Worm (Caenorhabditis elegans) whole organism, L1 larva: ENCODE data around the gene M02G9.4.

Experiments used
- C04F5.9 ChIP-seq: sonication (generic microtip); optimal IDR thresholded peaks from 2 replicates; lab custom pipeline; 2016; ENCODE audit warnings: missing genetic modification characterization, missing compliant biosample characterization
- alr-1 ChIP-seq: fragments of 200-800 bp; sonication (Bioruptor generic); optimal IDR thresholded peaks from 2 replicates; lab custom pipeline; 2018; ENCODE audit warnings: borderline replicate concordance, mild to moderate bottlenecking, missing genetic modification characterization, missing compliant biosample characterization
- ama-1 ChIP-seq: fragments of 150-350 bp; optimal IDR thresholded peaks from 2 replicates; lab custom pipeline; 2014
- ceh-82 ChIP-seq, 3 experiments: fragments of 150-350 bp in 1 of 3; sonication (generic microtip) in 2 of 3; optimal IDR thresholded peaks; 2 replicates each; lab custom pipeline; 2014 to 2017; ENCODE audit warnings: missing biosample characterization in 3 of 3, missing genetic modification characterization in 3 of 3
- ceh-88 ChIP-seq: fragments of 200-800 bp; sonication (Bioruptor generic); IDR thresholded peaks from 2 replicates; pipeline ENCODE4 v1.3.6; 2022; ENCODE audit warnings: missing genetic modification characterization, missing compliant biosample characterization
- dsc-1 ChIP-seq: sonication (generic microtip); optimal IDR thresholded peaks from 2 replicates; lab custom pipeline; 2016; ENCODE audit warnings: mild to moderate bottlenecking, missing genetic modification characterization, missing compliant biosample characterization
- efl-1 ChIP-seq, 4 experiments: fragments of 150-350 bp; optimal IDR thresholded peaks in 3 of 4; peaks in 1 of 4; 1 replicate in 1 of 4; 2 replicates in 3 of 4; lab custom pipeline; 2014; ENCODE audit warnings: missing biosample characterization in 2 of 4, missing genetic modification characterization in 2 of 4, missing genetic modification reagents in 2 of 4
- egl-13 ChIP-seq: sonication (generic microtip); optimal IDR thresholded peaks from 2 replicates; lab custom pipeline; 2016; ENCODE audit warnings: missing genotype, missing genetic modification reagents, missing genetic modification characterization, missing compliant biosample characterization
- elt-3 ChIP-seq, 6 experiments: fragments of 150-350 bp in 1 of 6; sonication (generic microtip); optimal IDR thresholded peaks; 2 replicates each; lab custom pipeline; 2017 to 2018; ENCODE audit warnings: missing biosample characterization in 6 of 6, missing genetic modification characterization in 6 of 6, inconsistent platforms in 1 of 6
- fkh-10 ChIP-seq: sonication (generic microtip); optimal IDR thresholded peaks from 2 replicates; lab custom pipeline; 2017; ENCODE audit warnings: missing biosample characterization, missing genetic modification reagents, missing genetic modification characterization
- hlh-4 ChIP-seq: sonication (generic microtip); optimal IDR thresholded peaks from 2 replicates; lab custom pipeline; 2016; ENCODE audit warnings: mild to moderate bottlenecking, missing genetic modification characterization, missing compliant biosample characterization
- hpl-2 ChIP-seq: fragments of 150-350 bp; optimal IDR thresholded peaks from 2 replicates; lab custom pipeline; 2014; ENCODE audit warnings: missing biosample characterization, missing genetic modification reagents, missing genetic modification characterization
- irx-1 ChIP-seq: sonication (generic microtip); optimal IDR thresholded peaks from 2 replicates; lab custom pipeline; 2016; ENCODE audit warnings: missing genetic modification characterization, missing compliant biosample characterization
- isw-1 ChIP-seq: fragments of 200-800 bp; sonication (Bioruptor generic); IDR thresholded peaks from 2 replicates; pipeline ENCODE4 v1.3.6; 2022; ENCODE audit warnings: missing genetic modification characterization, missing compliant biosample characterization
- lin-13 ChIP-seq: fragments of 150-350 bp; optimal IDR thresholded peaks from 2 replicates; lab custom pipeline; 2014; ENCODE audit warnings: missing biosample characterization, missing genetic modification reagents, missing genetic modification characterization
- lin-14 ChIP-seq: fragments of 200-800 bp; sonication (Bioruptor generic); optimal IDR thresholded peaks from 2 replicates; lab custom pipeline; 2018; ENCODE audit warnings: mild to moderate bottlenecking, missing genetic modification characterization, moderate library complexity, missing compliant biosample characterization
- lin-35 ChIP-seq, 2 experiments: fragments of 150-350 bp; optimal IDR thresholded peaks; 2 replicates each; lab custom pipeline; 2014; ENCODE audit warnings: missing biosample characterization in 2 of 2, missing genetic modification characterization in 2 of 2, missing genetic modification reagents in 2 of 2
- mdl-1 ChIP-seq, 2 experiments: fragments of 150-350 bp; optimal IDR thresholded peaks; 2 replicates each; lab custom pipeline; 2014 to 2017; ENCODE audit warnings: missing biosample characterization in 2 of 2, missing genetic modification characterization in 2 of 2, inconsistent platforms in 1 of 2
- mef-2 ChIP-seq: fragments of 150-350 bp; optimal IDR thresholded peaks from 2 replicates; lab custom pipeline; 2014; ENCODE audit warnings: missing biosample characterization, missing genetic modification characterization
- mep-1 ChIP-seq: fragments of 150-350 bp; optimal IDR thresholded peaks from 2 replicates; lab custom pipeline; 2014; ENCODE audit warnings: missing biosample characterization, missing genetic modification characterization
- nhr-11 ChIP-seq: fragments of 150-350 bp; optimal IDR thresholded peaks from 2 replicates; lab custom pipeline; 2014; ENCODE audit warnings: missing biosample characterization, missing genetic modification characterization
- nhr-12 ChIP-seq: sonication (generic microtip); optimal IDR thresholded peaks from 2 replicates; lab custom pipeline; 2017; ENCODE audit warnings: missing biosample characterization, missing genetic modification characterization
- nhr-237 ChIP-seq: fragments of 150-350 bp; optimal IDR thresholded peaks from 2 replicates; lab custom pipeline; 2014; ENCODE audit warnings: missing biosample characterization, missing genetic modification characterization
- nhr-71 ChIP-seq: sonication (generic microtip); optimal IDR thresholded peaks from 2 replicates; lab custom pipeline; 2016; ENCODE audit warnings: mild to moderate bottlenecking, missing genetic modification characterization, moderate library complexity, missing compliant biosample characterization
- nhr-77 ChIP-seq: fragments of 150-350 bp; optimal IDR thresholded peaks from 2 replicates; lab custom pipeline; 2014; ENCODE audit warnings: missing biosample characterization, missing genetic modification characterization
- pag-3 ChIP-seq: sonication (generic microtip); optimal IDR thresholded peaks from 2 replicates; lab custom pipeline; 2017; ENCODE audit warnings: missing genetic modification characterization, mild to moderate bottlenecking, missing compliant biosample characterization, antibody characterized with exemption, borderline replicate concordance; ENCODE audit not compliant: insufficient read depth
- pqm-1 ChIP-seq: sonication (generic microtip); optimal IDR thresholded peaks from 3 replicates; lab custom pipeline; 2017; ENCODE audit warnings: missing biosample characterization, missing genetic modification characterization
- snu-23 ChIP-seq: sonication (generic microtip); optimal IDR thresholded peaks from 2 replicates; lab custom pipeline; 2016; ENCODE audit warnings: missing genetic modification characterization, missing compliant biosample characterization
- sox-4 ChIP-seq: sonication (generic microtip); optimal IDR thresholded peaks from 2 replicates; lab custom pipeline; 2016; ENCODE audit warnings: missing genetic modification characterization, missing compliant biosample characterization
- sptf-1 ChIP-seq: fragments of 150-350 bp; optimal IDR thresholded peaks from 2 replicates; lab custom pipeline; 2014; ENCODE audit warnings: missing biosample characterization, missing genetic modification characterization
- sup-37 ChIP-seq: fragments of 200-800 bp; sonication (Bioruptor generic); optimal IDR thresholded peaks from 2 replicates; lab custom pipeline; 2018; ENCODE audit warnings: mild to moderate bottlenecking, missing genetic modification characterization, missing compliant biosample characterization
- tbx-2 ChIP-seq: sonication (generic microtip); optimal IDR thresholded peaks from 2 replicates; lab custom pipeline; 2016; ENCODE audit warnings: missing genetic modification characterization, missing compliant biosample characterization
- unc-30 ChIP-seq: sonication (generic microtip); optimal IDR thresholded peaks from 2 replicates; lab custom pipeline; 2017; ENCODE audit warnings: missing biosample characterization, missing genetic modification characterization
- unc-98 ChIP-seq: fragments of 200-800 bp; sonication (Bioruptor generic); IDR thresholded peaks from 2 replicates; pipeline ENCODE4 v1.3.6; 2022; ENCODE audit warnings: missing genetic modification characterization, missing compliant biosample characterization
- xbp-1 ChIP-seq: sonication (generic microtip); optimal IDR thresholded peaks from 2 replicates; lab custom pipeline; 2016; ENCODE audit warnings: missing genetic modification characterization, missing compliant biosample characterization
- zip-4 ChIP-seq: fragments of 200-800 bp; sonication (Bioruptor generic); optimal IDR thresholded peaks from 2 replicates; lab custom pipeline; 2018; ENCODE audit warnings: mild to moderate bottlenecking, missing genetic modification characterization, moderate library complexity, missing compliant biosample characterization
- ztf-4 ChIP-seq: fragments of 150-350 bp; optimal IDR thresholded peaks from 2 replicates; lab custom pipeline; 2014; ENCODE audit warnings: missing biosample characterization, missing genetic modification characterization

M02G9.4 gene

DNA sequence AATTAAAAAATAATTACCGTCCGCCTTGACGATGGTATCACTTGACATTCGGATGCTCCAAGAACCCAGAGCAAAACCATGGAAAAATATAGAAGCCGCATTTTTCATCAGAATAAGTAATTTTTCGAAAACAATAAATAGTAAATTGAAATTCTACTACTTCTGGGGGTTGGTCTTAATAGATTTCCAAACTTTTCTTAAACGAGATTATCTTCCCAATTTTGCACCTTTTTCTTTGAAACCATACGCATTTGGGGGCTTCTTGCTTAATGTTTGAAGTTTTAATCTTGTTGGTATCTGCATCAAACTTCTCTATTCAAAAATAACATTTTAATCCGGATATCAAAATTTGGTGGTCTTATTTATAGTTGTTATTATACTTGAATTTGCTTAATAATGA, 988 bp upstream of the M02G9.4 start, which contains the start of gene gcy-5:
Gene gcy-5 (minus strand): TSS at position 101 of the 400 bp plus-strand sequence.
- no peak for TF ChIP-seq nhr-237
- no peak for TF ChIP-seq tbx-2 (tag; lab: Kevin White, UChicago)
- TF ChIP-seq snu-23 (GFP tag; lab: Kevin White, UChicago), result no peak

ce11 chrII:10321410-10321809, 4.3 kb downstream of the M02G9.4 start, which contains the start of gene idpp-4:
Gene idpp-4 (plus strand): TSS chrII:10321460.
- TF ChIP-seq sox-4 (tag; lab: Kevin White, UChicago) (no peak), efl-1 (optimal IDR thresholded peaks at IDR 0.05; lab: Kevin White, UChicago) (no peak), efl-1 (GFP tag; optimal IDR thresholded peaks at IDR 0.05 in 1 of 2; lab: Kevin White, UChicago) (peak in 1 of 2 experiments; percentile 23), zip-4 (no peak), nhr-11 (tag; lab: Kevin White, UChicago) (no peak), nhr-12 (tag; lab: Kevin White, UChicago) (no peak)

- no peak for TF ChIP-seq lin-14 (GFP tag; lab: Kevin White, UChicago)
- TF ChIP-seq lin-13, result no peak
- TF ChIP-seq sup-37 (GFP tag; lab: Kevin White, UChicago), result no peak
- no peak for TF ChIP-seq efl-1 (optimal IDR thresholded peaks at IDR 0.05; lab: Kevin White, UChicago)
- no peak for TF ChIP-seq efl-1 (GFP tag; optimal IDR thresholded peaks at IDR 0.05 in 1 of 2; lab: Kevin White, UChicago)
- no peak for TF ChIP-seq ceh-82 (tag; optimal IDR thresholded peaks at IDR 0.05; lab: Kevin White, UChicago)
- TF ChIP-seq alr-1, result no peak
- no peak for TF ChIP-seq pag-3
- no peak for TF ChIP-seq egl-13 (tag; lab: Kevin White, UChicago)
- TF ChIP-seq elt-3 (tag; optimal IDR thresholded peaks at IDR 0.05; lab: Kevin White, UChicago), result no peak
- TF ChIP-seq unc-98, result no peak
- no peak for TF ChIP-seq fkh-10 (GFP tag; lab: Kevin White, UChicago)
- TF ChIP-seq unc-30, result no peak
- TF ChIP-seq nhr-71 (tag; lab: Kevin White, UChicago), result no peak
- no peak for TF ChIP-seq sptf-1 (tag; lab: Kevin White, UChicago)
- TF ChIP-seq mdl-1 (tag; optimal IDR thresholded peaks at IDR 0.05; lab: Kevin White, UChicago), result no peak
- no peak for TF ChIP-seq snu-23 (GFP tag; lab: Kevin White, UChicago)
- no peak for TF ChIP-seq pqm-1 (tag; lab: Kevin White, UChicago)
- TF ChIP-seq lin-35 (GFP tag; optimal IDR thresholded peaks at IDR 0.05; lab: Kevin White, UChicago), result no peak
- TF ChIP-seq irx-1, result no peak
- no peak for TF ChIP-seq nhr-237
Observed at ce11 chrII:10325615-10326232, 8.6 kb downstream of the M02G9.4 start, which contains the start of gene appg-1. Gene appg-1 (plus strand): TSS chrII:10326041.

DNA sequence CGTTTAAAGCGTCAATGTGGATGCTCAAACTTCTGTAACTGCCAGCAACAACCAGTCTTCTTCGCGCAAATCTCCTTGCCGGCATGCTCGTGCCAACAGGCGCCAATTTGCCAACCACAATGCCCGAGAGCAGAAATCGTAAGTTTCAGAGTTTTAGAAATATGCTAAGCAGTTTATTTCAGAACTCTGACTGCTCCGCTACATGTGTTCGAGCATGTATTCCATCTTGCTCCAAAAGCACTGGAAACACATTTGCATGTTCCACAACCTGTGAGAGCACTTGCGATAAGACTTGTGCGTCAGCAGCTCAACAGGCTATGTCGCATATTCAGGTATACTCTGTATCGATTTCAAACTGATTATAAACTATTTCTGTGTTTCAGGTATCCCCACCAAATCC, 12.6 kb downstream of the M02G9.4 start:
- TF ChIP-seq hlh-4 (tag; lab: Kevin White, UChicago) (no peak), lin-35 (GFP tag; optimal IDR thresholded peaks at IDR 0.05; lab: Kevin White, UChicago) (no peak), ztf-4 (no peak), isw-1 (GFP tag; lab: Robert Waterston, UW) (no peak), nhr-77 (tag; lab: Kevin White, UChicago) (no peak), hpl-2 (GFP tag; lab: Kevin White, UChicago) (no peak), mef-2 (tag; lab: Kevin White, UChicago) (no peak), mep-1 (tag; lab: Kevin White, UChicago) (no peak), xbp-1 (tag; lab: Kevin White, UChicago) (no peak), ama-1 (lab: Kevin White, UChicago) (no peak), ceh-88 (GFP tag; lab: Robert Waterston, UW) (no peak), dsc-1 (tag; lab: Kevin White, UChicago) (no peak), C04F5.9 (tag; lab: Kevin White, UChicago) (no peak)
